Fruit fly (Drosophila melanogaster) whole organism, prepupa: ENCODE measurements around the gene CG45002.
A peak's percentile ranks its signal among the peaks of the same experiment; 100 is the strongest.

Experiments
- Blimp-1 ChIP-seq: fragments of 200-800 bp; sonication (Bioruptor generic); optimal IDR thresholded peaks from 3 replicates; lab custom pipeline; 2017; ENCODE audit warnings: missing biosample characterization, missing genetic modification characterization, mild to moderate bottlenecking, moderate library complexity, missing genetic modification reagents
- CG10631 ChIP-seq: fragments of 200-800 bp; sonication (Bioruptor generic); optimal IDR thresholded peaks from 2 replicates; lab custom pipeline; 2016; ENCODE audit warnings: missing biosample characterization, missing genetic modification characterization
- CG11294 ChIP-seq: fragments of 200-800 bp; sonication (Bioruptor generic); IDR thresholded peaks from 2 replicates; pipeline ENCODE4 v1.3.6; 2022; ENCODE audit warnings: missing biosample characterization, missing genetic modification characterization
- CG11762 ChIP-seq: fragments of 200-800 bp; sonication (Bioruptor generic); optimal IDR thresholded peaks from 3 replicates; lab custom pipeline; 2016; ENCODE audit warnings: missing biosample characterization, missing genetic modification characterization; ENCODE audit not compliant: insufficient read depth
- CG11902 ChIP-seq: fragments of 200-800 bp; sonication (Bioruptor generic); optimal IDR thresholded peaks from 3 replicates; lab custom pipeline; 2016; ENCODE audit warnings: missing biosample characterization, missing genetic modification characterization
- CG15336 ChIP-seq: fragments of 200-800 bp; sonication (Bioruptor generic); IDR thresholded peaks from 2 replicates; pipeline ENCODE4 v1.3.6; 2022; ENCODE audit warnings: missing biosample characterization, missing genetic modification characterization
- CG1621 ChIP-seq: fragments of 200-800 bp; sonication (Bioruptor generic); optimal IDR thresholded peaks from 3 replicates; lab custom pipeline; 2018; ENCODE audit warnings: missing biosample characterization, mild to moderate bottlenecking, missing genetic modification characterization
- CG16779 ChIP-seq: fragments of 200-800 bp; sonication (Bioruptor generic); optimal IDR thresholded peaks from 3 replicates; lab custom pipeline; 2017; ENCODE audit warnings: missing biosample characterization, mild to moderate bottlenecking, missing genetic modification characterization
- CG3032 ChIP-seq: fragments of 200-800 bp; optimal IDR thresholded peaks from 2 replicates; lab custom pipeline; 2019; ENCODE audit warnings: missing biosample characterization, mild to moderate bottlenecking, missing genetic modification characterization, moderate library complexity
- CG31627 ChIP-seq: fragments of 200-800 bp; sonication (Bioruptor generic); optimal IDR thresholded peaks from 3 replicates; lab custom pipeline; 2016; ENCODE audit warnings: missing biosample characterization, missing genetic modification characterization
- CG32006 ChIP-seq: fragments of 200-800 bp; sonication (Bioruptor generic); optimal IDR thresholded peaks from 3 replicates; lab custom pipeline; 2017; ENCODE audit warnings: missing biosample characterization, mild to moderate bottlenecking, missing genetic modification characterization
- CG34406 ChIP-seq: fragments of 200-800 bp; sonication (Bioruptor generic); optimal IDR thresholded peaks from 3 replicates; lab custom pipeline; 2016; ENCODE audit warnings: missing biosample characterization, missing genetic modification characterization
- CG3919 ChIP-seq: fragments of 200-800 bp; sonication (Bioruptor generic); optimal IDR thresholded peaks from 3 replicates; lab custom pipeline; 2016; ENCODE audit warnings: missing biosample characterization, missing genetic modification characterization
- CG4318 ChIP-seq: fragments of 200-800 bp; sonication (Bioruptor generic); optimal IDR thresholded peaks from 3 replicates; lab custom pipeline; 2017; ENCODE audit warnings: missing biosample characterization, mild to moderate bottlenecking, missing genetic modification characterization
- CG6163 ChIP-seq: fragments of 200-800 bp; sonication (Bioruptor generic); IDR thresholded peaks from 3 replicates; pipeline ENCODE4 v1.3.6; 2022; ENCODE audit warnings: missing biosample characterization, missing genetic modification characterization
- CG6808 ChIP-seq: fragments of 200-800 bp; sonication (Bioruptor generic); optimal IDR thresholded peaks from 3 replicates; lab custom pipeline; 2017; ENCODE audit warnings: missing biosample characterization, missing genetic modification characterization, mild to moderate bottlenecking, moderate library complexity, missing genetic modification reagents
- CG6854 ChIP-seq: fragments of 200-800 bp; sonication (Bioruptor generic); optimal IDR thresholded peaks from 2 replicates; lab custom pipeline; 2017; ENCODE audit warnings: missing biosample characterization, mild to moderate bottlenecking, missing genetic modification characterization
- CG7368 ChIP-seq: fragments of 200-800 bp; sonication (Bioruptor generic); optimal IDR thresholded peaks from 3 replicates; lab custom pipeline; 2016; ENCODE audit warnings: missing biosample characterization, missing genetic modification characterization
- CG8119 ChIP-seq: fragments of 200-800 bp; sonication (Bioruptor generic); IDR thresholded peaks from 3 replicates; pipeline ENCODE4 v1.3.6; 2022; ENCODE audit warnings: missing biosample characterization, missing genetic modification characterization
- CG8319 ChIP-seq: fragments of 200-800 bp; sonication (Bioruptor generic); optimal IDR thresholded peaks from 3 replicates; lab custom pipeline; 2016; ENCODE audit warnings: missing biosample characterization, missing genetic modification characterization
- CG8632 ChIP-seq: fragments of 200-800 bp; sonication (Bioruptor generic); optimal IDR thresholded peaks from 3 replicates; lab custom pipeline; 2016; ENCODE audit warnings: missing biosample characterization, missing genetic modification characterization
- CG9139 ChIP-seq: fragments of 200-800 bp; sonication (Bioruptor generic); optimal IDR thresholded peaks from 3 replicates; lab custom pipeline; 2017; ENCODE audit warnings: missing biosample characterization, mild to moderate bottlenecking, missing genetic modification characterization
- Eip75B ChIP-seq: fragments of 200-800 bp; sonication (Bioruptor generic); optimal IDR thresholded peaks from 3 replicates; lab custom pipeline; 2016; ENCODE audit warnings: missing biosample characterization, missing genetic modification characterization
- Eip78C ChIP-seq: fragments of 200-800 bp; sonication (Bioruptor generic); peaks from one replicate; lab custom pipeline; 2016; ENCODE audit warnings: missing biosample characterization, missing genetic modification characterization
- Eip93F ChIP-seq: fragments of 200-800 bp; sonication (Bioruptor generic); optimal IDR thresholded peaks from 2 replicates; lab custom pipeline; 2016; ENCODE audit warnings: missing biosample characterization, mild to moderate bottlenecking, missing genetic modification characterization
- Ets21C ChIP-seq: fragments of 200-800 bp; sonication (Bioruptor generic); optimal IDR thresholded peaks from 3 replicates; lab custom pipeline; 2016; ENCODE audit warnings: missing biosample characterization, missing genetic modification characterization
- Ets96B ChIP-seq: fragments of 200-800 bp; optimal IDR thresholded peaks from 2 replicates; lab custom pipeline; 2019; ENCODE audit warnings: missing biosample characterization, mild to moderate bottlenecking, missing genetic modification characterization, moderate library complexity
- Gug ChIP-seq: fragments of 200-800 bp; sonication (Bioruptor generic); IDR thresholded peaks from 2 replicates; pipeline ENCODE4 v1.3.6; 2022; ENCODE audit warnings: missing biosample characterization, missing genetic modification characterization
- Hr38 ChIP-seq: sonication (Bioruptor generic); optimal IDR thresholded peaks from 2 replicates; lab custom pipeline; 2016; ENCODE audit warnings: missing biosample characterization, missing genetic modification characterization
- Hr39 ChIP-seq: fragments of 200-800 bp; sonication (Bioruptor generic); optimal IDR thresholded peaks from 2 replicates; lab custom pipeline; 2016; ENCODE audit warnings: missing biosample characterization, missing genetic modification characterization
- Hr4 ChIP-seq: fragments of 200-800 bp; sonication (Bioruptor generic); optimal IDR thresholded peaks from 3 replicates; lab custom pipeline; 2016; ENCODE audit warnings: missing biosample characterization, missing genetic modification characterization
- Lpt ChIP-seq: fragments of 200-800 bp; sonication (Bioruptor generic); optimal IDR thresholded peaks from 3 replicates; lab custom pipeline; 2016; ENCODE audit warnings: missing biosample characterization, missing genetic modification characterization
- Met ChIP-seq: fragments of 200-800 bp; sonication (Bioruptor generic); optimal IDR thresholded peaks from 3 replicates; lab custom pipeline; 2016; ENCODE audit warnings: missing biosample characterization, missing genetic modification characterization
- OdsH ChIP-seq: fragments of 200-800 bp; sonication (Bioruptor generic); optimal IDR thresholded peaks from 3 replicates; lab custom pipeline; 2016; ENCODE audit warnings: missing biosample characterization, missing genetic modification characterization
- Smox ChIP-seq: fragments of 200-800 bp; sonication (Bioruptor generic); optimal IDR thresholded peaks from 3 replicates; lab custom pipeline; 2016; ENCODE audit warnings: missing biosample characterization, missing genetic modification characterization
- Sox102F ChIP-seq: fragments of 200-800 bp; sonication (Bioruptor generic); optimal IDR thresholded peaks from 2 replicates; lab custom pipeline; 2016; ENCODE audit warnings: missing biosample characterization, mild to moderate bottlenecking, missing genetic modification characterization
- Sox14 ChIP-seq: fragments of 200-800 bp; sonication (Bioruptor generic); optimal IDR thresholded peaks from 3 replicates; lab custom pipeline; 2016; ENCODE audit warnings: missing biosample characterization, missing genetic modification characterization
- acj6 ChIP-seq: fragments of 200-800 bp; sonication (Bioruptor generic); optimal IDR thresholded peaks from 3 replicates; lab custom pipeline; 2016; ENCODE audit warnings: missing biosample characterization, missing genetic modification characterization
- cyc ChIP-seq: fragments of 200-800 bp; sonication (Bioruptor generic); optimal IDR thresholded peaks from 3 replicates; lab custom pipeline; 2016; ENCODE audit warnings: missing biosample characterization, missing genetic modification characterization
- dac ChIP-seq: fragments of 200-800 bp; sonication (Bioruptor generic); optimal IDR thresholded peaks from 2 replicates; lab custom pipeline; 2017; ENCODE audit warnings: missing biosample characterization, mild to moderate bottlenecking, missing genetic modification characterization
- eg ChIP-seq: fragments of 200-800 bp; sonication (Bioruptor generic); IDR thresholded peaks from 3 replicates; pipeline ENCODE4 v1.3.6; 2022; ENCODE audit warnings: missing biosample characterization, missing genetic modification characterization
- fd85E ChIP-seq: fragments of 200-800 bp; sonication (Bioruptor generic); optimal IDR thresholded peaks from 3 replicates; lab custom pipeline; 2016; ENCODE audit warnings: missing biosample characterization, missing genetic modification characterization
- fkh ChIP-seq: fragments of 200-800 bp; sonication (Bioruptor generic); optimal IDR thresholded peaks from 3 replicates; lab custom pipeline; 2017; ENCODE audit warnings: missing biosample characterization, mild to moderate bottlenecking, missing genetic modification characterization, moderate library complexity
- lz ChIP-seq: fragments of 200-800 bp; sonication (Bioruptor generic); optimal IDR thresholded peaks from 3 replicates; lab custom pipeline; 2016; ENCODE audit warnings: missing biosample characterization, missing genetic modification characterization
- pdm3 ChIP-seq: fragments of 200-800 bp; sonication (Bioruptor generic); optimal IDR thresholded peaks from 3 replicates; lab custom pipeline; 2016; ENCODE audit warnings: missing biosample characterization, missing genetic modification characterization
- spab ChIP-seq: fragments of 200-800 bp; sonication (Bioruptor generic); optimal IDR thresholded peaks from 2 replicates; lab custom pipeline; 2017; ENCODE audit warnings: missing biosample characterization, mild to moderate bottlenecking, missing genetic modification characterization, missing genetic modification reagents
- ss ChIP-seq, 2 experiments: fragments of 200-800 bp; sonication (Bioruptor generic); optimal IDR thresholded peaks; 2 replicates in 1 of 2; 3 replicates in 1 of 2; lab custom pipeline; 2017 to 2018; ENCODE audit warnings: mild to moderate bottlenecking in 2 of 2, missing biosample characterization in 2 of 2, missing genetic modification characterization in 2 of 2, moderate library complexity in 1 of 2
- svp ChIP-seq: fragments of 200-800 bp; sonication (Bioruptor generic); peaks from one replicate; lab custom pipeline; 2016; ENCODE audit warnings: missing biosample characterization, missing genetic modification characterization
- topi ChIP-seq: fragments of 200-800 bp; sonication (Bioruptor generic); optimal IDR thresholded peaks from 3 replicates; lab custom pipeline; 2016; ENCODE audit warnings: missing biosample characterization, missing genetic modification characterization

CG45002 gene

DNA sequence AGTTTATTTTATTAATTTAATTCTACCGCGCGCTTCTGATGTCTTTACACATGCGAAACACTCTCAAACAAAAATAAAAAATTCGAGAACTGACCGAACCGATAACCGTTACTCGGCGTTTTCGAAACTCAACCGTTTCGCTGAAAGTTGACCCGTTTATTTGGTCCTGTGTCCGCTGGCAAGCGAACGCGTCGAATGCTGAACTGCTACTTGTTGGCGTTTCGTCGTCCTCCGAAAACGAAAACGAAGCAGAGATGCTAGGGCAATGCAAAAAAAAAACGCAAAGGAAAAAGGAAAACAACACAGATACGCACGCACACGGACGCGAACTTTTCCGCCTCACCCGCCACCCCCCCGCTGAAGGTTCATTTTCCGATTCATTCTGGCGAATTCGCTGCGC lies at the start of gene CG45002:
Gene CG45002 (minus strand): TSS at position 101 of the 400 bp plus-strand sequence.
- TF ChIP-seq CG8319, result no peak
- no peak for TF ChIP-seq eg (GFP tag; lab: Robert Waterston, UW)
- no peak for TF ChIP-seq pdm3 (GFP tag; lab: Kevin White, UChicago)
- no peak for TF ChIP-seq CG34406 (GFP tag; lab: Kevin White, UChicago)
- no peak for TF ChIP-seq dac (GFP tag; lab: Kevin White, UChicago)
- no peak for TF ChIP-seq CG15336 (GFP tag; lab: Robert Waterston, UW)
- TF ChIP-seq lz (GFP tag; lab: Kevin White, UChicago), result no peak
- TF ChIP-seq CG6854 (GFP tag; lab: Kevin White, UChicago), result no peak

DNA sequence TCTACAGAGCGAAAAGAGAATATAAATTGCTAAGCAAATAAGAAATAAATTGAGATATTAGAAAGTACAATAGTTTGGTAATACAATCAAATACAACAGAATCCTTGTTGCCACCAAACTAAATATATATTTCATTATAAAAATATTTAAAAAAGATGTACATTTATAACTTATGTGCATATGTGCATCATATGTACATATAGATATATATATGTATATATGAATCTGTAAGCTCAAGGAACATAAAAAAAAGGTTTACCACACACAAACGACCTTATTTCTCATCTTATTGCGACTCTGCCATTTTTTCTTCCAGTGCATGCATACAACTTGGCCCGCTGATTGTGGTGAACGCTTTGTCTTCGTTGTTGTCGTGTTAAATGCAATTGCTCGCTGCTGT lies 46.8 kb upstream of the CG45002 start:
- TF ChIP-seq CG16779 (tag; lab: Kevin White, UChicago), result peak; percentile 23
- TF ChIP-seq Gug (GFP tag; lab: Robert Waterston, UW), result peak; percentile 42; the same call in 1 of the 2 replicates
- TF ChIP-seq CG32006 (GFP tag; lab: Kevin White, UChicago), result peak; percentile 83
- peak; percentile 15 for TF ChIP-seq CG31627
- no peak for TF ChIP-seq Eip93F
- TF ChIP-seq CG11902 (GFP tag; lab: Kevin White, UChicago), result peak; percentile 48
- peak; percentile 12 for TF ChIP-seq CG6808 (GFP tag; lab: Kevin White, UChicago)
- TF ChIP-seq CG1621 (tag; lab: Kevin White, UChicago), result no peak
- TF ChIP-seq topi (GFP tag; lab: Kevin White, UChicago), result peak; percentile 44
- TF ChIP-seq ss (GFP tag; optimal IDR thresholded peaks at IDR 0.05; lab: Kevin White, UChicago), result peak; percentile 3 to 72
- TF ChIP-seq CG3032 (tag; lab: Kevin White, UChicago), result peak; percentile 42
- peak; percentile 39 for TF ChIP-seq lz (GFP tag; lab: Kevin White, UChicago)
- peak; percentile 52 for TF ChIP-seq CG6163 (GFP tag; lab: Robert Waterston, UW)
- TF ChIP-seq CG11762 (GFP tag; lab: Kevin White, UChicago), result peak; percentile 49
- TF ChIP-seq cyc (GFP tag; lab: Kevin White, UChicago), result peak; percentile 39
- TF ChIP-seq CG8632, result peak; percentile 81
- peak; percentile 87 for TF ChIP-seq CG8119 (GFP tag; lab: Robert Waterston, UW)
- no peak for TF ChIP-seq dac (GFP tag; lab: Kevin White, UChicago)
- peak; percentile 43 for TF ChIP-seq Sox102F (GFP tag; lab: Kevin White, UChicago)
- peak; percentile 71 for TF ChIP-seq CG10631 (GFP tag; lab: Kevin White, UChicago)
- TF ChIP-seq Ets96B (tag; lab: Kevin White, UChicago), result peak; percentile 41
- peak; percentile 82 for TF ChIP-seq OdsH (GFP tag; lab: Kevin White, UChicago)
- peak; percentile 61 for TF ChIP-seq CG3919 (GFP tag; lab: Kevin White, UChicago)
- peak; percentile 69 for TF ChIP-seq svp (GFP tag; lab: Kevin White, UChicago)
- TF ChIP-seq acj6 (GFP tag; lab: Kevin White, UChicago), result peak; percentile 73
- peak; percentile 37 for TF ChIP-seq Smox (GFP tag; lab: Kevin White, UChicago)
- peak; percentile 87 for TF ChIP-seq Eip78C (GFP tag; lab: Kevin White, UChicago)
- peak; percentile 61 for TF ChIP-seq Lpt (GFP tag; lab: Kevin White, UChicago)
- peak; percentile 35 for TF ChIP-seq Met (GFP tag; lab: Kevin White, UChicago)
- TF ChIP-seq spab (GFP tag; lab: Kevin White, UChicago), result peak; percentile 29
- TF ChIP-seq CG34406 (GFP tag; lab: Kevin White, UChicago), result peak; percentile 81
- TF ChIP-seq eg (GFP tag; lab: Robert Waterston, UW), result peak; percentile 49; the same call in 1 of the 3 replicates
- peak; percentile 1 for TF ChIP-seq Blimp-1 (GFP tag; lab: Kevin White, UChicago)
- no peak for TF ChIP-seq fkh
- TF ChIP-seq Eip75B (GFP tag; lab: Kevin White, UChicago), result no peak
- TF ChIP-seq CG11294, result 0 out of 2 replicates have a peak, but pooled peaks have one; percentile 36
- peak; percentile 42 for TF ChIP-seq CG7368 (GFP tag; lab: Kevin White, UChicago)
- no peak for TF ChIP-seq CG9139
- TF ChIP-seq CG4318 (GFP tag; lab: Kevin White, UChicago), result peak; percentile 56
- TF ChIP-seq CG8319, result peak; percentile 33
- no peak for TF ChIP-seq Hr38 (GFP tag; lab: Kevin White, UChicago)
- TF ChIP-seq Hr4 (GFP tag; lab: Kevin White, UChicago), result peak; percentile 32
- peak; percentile 13 for TF ChIP-seq Sox14
- TF ChIP-seq Ets21C, result no peak
- TF ChIP-seq fd85E (GFP tag; lab: Kevin White, UChicago), result no peak
- peak; percentile 50 for TF ChIP-seq pdm3 (GFP tag; lab: Kevin White, UChicago)
- TF ChIP-seq CG6854 (GFP tag; lab: Kevin White, UChicago), result no peak
- TF ChIP-seq Hr39, result peak; percentile 15
- peak; percentile 77 for TF ChIP-seq CG15336 (GFP tag; lab: Robert Waterston, UW)
